Fruit fly (Drosophila melanogaster): ENCODE measurements around the gene Mur2B.

Mur2B gene

DNA sequence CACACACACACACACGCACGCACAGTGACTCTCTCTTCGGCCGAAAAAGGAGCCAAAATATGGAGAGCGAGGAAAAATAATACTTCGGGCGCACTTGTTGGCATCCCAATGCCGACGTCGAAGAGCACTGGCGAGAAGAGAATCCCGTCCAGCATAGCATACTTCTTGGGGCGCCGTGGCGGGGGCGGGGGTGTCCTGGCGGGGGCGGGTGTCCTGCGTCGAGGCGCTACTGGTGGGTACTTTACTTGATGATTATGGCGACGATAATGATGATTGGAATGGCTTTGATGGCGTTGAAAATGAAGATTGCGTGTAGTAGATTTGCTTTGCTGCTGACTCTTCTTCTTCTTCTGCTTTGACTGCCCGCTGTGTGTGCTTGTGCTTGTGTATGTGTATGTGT lies 62.5 kb downstream of the Mur2B start:
- no peak for TF ChIP-seq CTCF (optimal IDR thresholded peaks at IDR 0.05)
- TF ChIP-seq CG8478 (optimal IDR thresholded peaks at IDR 0.05): no peak

DNA sequence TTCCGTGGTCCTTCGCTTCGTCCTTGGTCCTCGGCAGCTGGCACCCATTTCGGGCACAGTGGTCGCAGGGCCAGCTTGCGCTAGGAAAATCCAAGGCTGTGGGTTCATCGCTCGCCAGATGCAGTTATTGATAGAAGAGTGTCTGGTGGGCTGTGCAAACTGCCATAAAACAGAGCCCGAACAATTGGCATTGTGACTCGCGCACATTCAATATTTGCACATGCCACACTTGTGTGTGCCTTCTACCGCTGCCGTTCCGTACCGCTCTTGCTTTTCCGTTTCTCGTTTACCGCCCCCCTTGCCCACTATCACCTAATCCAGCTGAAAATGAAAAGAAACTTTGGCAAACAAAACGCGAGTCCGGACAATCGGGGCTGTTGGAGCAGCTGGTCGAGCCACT lies 72.9 kb downstream of the Mur2B start:
- TF ChIP-seq CTCF (optimal IDR thresholded peaks at IDR 0.05) (no peak), CG8478 (optimal IDR thresholded peaks at IDR 0.05) (no peak)

dm6 chrX:1593901-1594300 lies 74.7 kb downstream of the Mur2B start:
- no peak for TF ChIP-seq CTCF (optimal IDR thresholded peaks at IDR 0.05)
- no peak for TF ChIP-seq CG8478 (optimal IDR thresholded peaks at IDR 0.05)

DNA sequence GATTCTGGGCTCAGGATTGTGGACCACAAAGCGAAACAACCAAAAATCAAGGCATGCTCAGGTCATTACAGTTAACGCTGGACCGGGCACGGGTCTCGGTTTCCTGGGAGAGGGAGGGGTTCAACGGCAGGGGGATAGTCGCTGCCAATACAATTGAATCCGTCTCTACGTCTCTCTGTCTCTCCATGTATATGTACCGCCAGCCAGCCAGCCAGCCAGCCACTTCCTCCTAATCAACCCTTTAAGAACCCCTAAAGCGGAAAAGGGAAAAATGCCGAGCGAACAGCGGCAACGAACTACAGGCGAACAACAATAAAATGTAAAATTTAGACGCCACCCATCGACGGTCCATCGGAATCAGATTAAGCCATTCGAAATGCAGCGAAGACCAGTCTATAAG lies 75.2 kb downstream of the Mur2B start:
- TF ChIP-seq CTCF (optimal IDR thresholded peaks at IDR 0.05): no peak
- no peak for TF ChIP-seq CG8478 (optimal IDR thresholded peaks at IDR 0.05)

DNA sequence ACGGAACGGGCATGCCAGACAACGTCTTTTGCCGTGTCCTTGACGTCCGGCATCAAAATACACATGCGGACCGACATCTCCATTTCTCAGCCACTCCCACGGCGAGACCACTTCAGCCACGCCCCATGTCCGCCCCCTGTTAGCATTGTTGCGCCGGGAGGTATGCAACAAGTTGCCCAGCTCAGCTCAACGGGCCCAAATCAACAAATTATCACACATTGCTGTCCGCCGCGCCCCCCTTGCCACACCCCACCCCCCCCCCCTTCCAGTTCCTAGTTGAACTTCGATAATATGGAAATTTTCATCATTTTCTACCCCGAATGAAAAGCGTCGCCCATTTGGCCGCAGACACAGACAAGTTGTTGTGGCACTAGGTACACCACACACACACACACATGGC lies 80.8 kb downstream of the Mur2B start:
- no peak for TF ChIP-seq CTCF (optimal IDR thresholded peaks at IDR 0.05)
- TF ChIP-seq CG8478 (optimal IDR thresholded peaks at IDR 0.05): no peak

dm6 chrX:1581121-1581520 lies 87.5 kb downstream of the Mur2B start:
- no peak for TF ChIP-seq CTCF (optimal IDR thresholded peaks at IDR 0.05)
- TF ChIP-seq CG8478 (optimal IDR thresholded peaks at IDR 0.05): no peak

dm6 chrX:1580328-1580727 lies 88.3 kb downstream of the Mur2B start:
- no peak for TF ChIP-seq CTCF (optimal IDR thresholded peaks at IDR 0.05)
- no peak for TF ChIP-seq CG8478 (optimal IDR thresholded peaks at IDR 0.05)

dm6 chrX:1578882-1579276 lies 89.7 kb downstream of the Mur2B start:
- TF ChIP-seq CTCF (optimal IDR thresholded peaks at IDR 0.05) (no peak), CG8478 (optimal IDR thresholded peaks at IDR 0.05) (no peak)

DNA sequence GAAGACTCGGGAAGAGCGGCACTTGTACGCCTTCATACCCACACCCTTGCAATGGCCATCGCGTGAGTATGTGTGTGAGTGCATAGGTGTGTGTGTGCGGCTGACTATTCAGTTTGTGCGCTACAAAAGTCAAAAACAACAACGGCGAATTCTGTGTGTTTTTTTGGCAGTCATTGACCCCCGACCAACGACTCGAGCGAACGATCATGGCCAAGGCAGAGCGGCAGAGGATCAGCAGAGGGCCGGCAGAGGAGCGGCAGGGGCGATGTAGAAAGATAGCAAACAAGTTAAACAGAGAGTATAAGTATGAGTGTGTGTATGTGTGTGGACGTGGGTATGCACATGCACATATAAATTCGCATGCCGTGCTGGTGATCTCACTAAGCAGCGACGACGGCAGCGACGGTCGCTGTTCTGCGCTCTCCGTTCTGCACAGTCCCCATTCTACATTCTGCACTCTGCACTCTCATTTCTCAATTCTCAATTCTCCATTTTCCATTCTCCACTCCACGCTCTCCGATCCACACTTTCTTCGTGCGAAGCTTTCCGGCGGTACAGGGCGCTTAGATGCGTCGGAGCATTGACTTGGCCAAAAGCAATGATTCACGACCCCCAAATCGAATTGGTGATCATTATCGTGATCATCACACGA lies 90.2 kb downstream of the Mur2B start:
- no peak for TF ChIP-seq CG8478 (optimal IDR thresholded peaks at IDR 0.05)
- no peak for TF ChIP-seq CTCF (optimal IDR thresholded peaks at IDR 0.05)

DNA sequence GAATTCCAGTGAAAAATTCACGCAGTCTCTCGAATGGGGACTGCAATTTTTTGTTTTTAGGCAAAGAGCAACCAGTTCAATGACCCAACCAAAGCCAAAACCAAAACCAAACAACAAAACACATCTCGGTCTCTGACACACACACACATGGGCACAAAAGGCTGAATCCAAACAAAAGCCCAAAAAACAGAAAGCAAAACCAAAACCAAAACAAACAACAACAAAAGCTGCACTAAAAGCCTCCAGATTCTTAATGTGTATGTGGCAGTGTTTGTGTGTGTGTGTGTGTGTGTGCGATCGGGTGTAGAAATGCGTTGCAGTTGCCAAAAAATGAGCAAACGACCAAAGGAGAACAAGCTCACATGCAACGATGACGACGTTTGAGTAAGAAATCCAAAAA lies 91.5 kb downstream of the Mur2B start:
- TF ChIP-seq CTCF (optimal IDR thresholded peaks at IDR 0.05) (no peak), CG8478 (optimal IDR thresholded peaks at IDR 0.05) (no peak)

dm6 chrX:1574832-1575231 lies 93.8 kb downstream of the Mur2B start, which contains the start of gene br:
Gene br, plus strand, starts transcription at chrX:1575132.
- TF ChIP-seq CTCF (optimal IDR thresholded peaks at IDR 0.05) (no peak), CG8478 (optimal IDR thresholded peaks at IDR 0.05) (no peak)

DNA sequence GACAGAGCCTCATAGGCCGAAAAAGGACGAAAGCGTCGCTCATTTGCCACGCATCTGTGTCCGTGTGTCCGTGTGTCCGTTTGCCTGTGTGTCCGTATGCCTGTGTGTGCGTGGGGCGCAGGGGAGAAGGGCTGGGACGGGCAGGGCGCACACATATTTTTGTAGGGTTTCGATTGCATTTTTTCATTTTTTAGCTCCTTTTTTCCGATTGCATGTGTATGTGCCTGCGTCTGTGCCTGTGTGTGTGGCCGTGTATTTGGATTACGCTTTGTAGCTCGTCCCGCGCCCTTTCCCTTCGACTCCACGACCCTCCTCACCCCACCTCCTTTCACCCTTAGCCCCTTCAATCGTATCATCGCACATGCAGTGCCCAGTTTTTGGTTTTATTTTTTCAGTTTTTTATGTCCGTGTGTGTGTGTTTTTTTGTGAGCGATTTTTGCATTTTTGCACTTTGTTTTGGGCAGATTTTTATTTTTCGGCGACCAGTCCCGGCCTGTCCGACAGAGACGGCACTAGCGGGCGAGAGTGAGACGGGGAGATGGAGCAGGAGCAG lies 94.4 kb downstream of the Mur2B start:
- no peak for TF ChIP-seq CTCF (optimal IDR thresholded peaks at IDR 0.05)
- no peak for TF ChIP-seq CG8478 (optimal IDR thresholded peaks at IDR 0.05)

dm6 chrX:1570296-1570695 lies 98.3 kb downstream of the Mur2B start:
- TF ChIP-seq CTCF (optimal IDR thresholded peaks at IDR 0.05) (no peak), CG8478 (optimal IDR thresholded peaks at IDR 0.05) (no peak)

DNA sequence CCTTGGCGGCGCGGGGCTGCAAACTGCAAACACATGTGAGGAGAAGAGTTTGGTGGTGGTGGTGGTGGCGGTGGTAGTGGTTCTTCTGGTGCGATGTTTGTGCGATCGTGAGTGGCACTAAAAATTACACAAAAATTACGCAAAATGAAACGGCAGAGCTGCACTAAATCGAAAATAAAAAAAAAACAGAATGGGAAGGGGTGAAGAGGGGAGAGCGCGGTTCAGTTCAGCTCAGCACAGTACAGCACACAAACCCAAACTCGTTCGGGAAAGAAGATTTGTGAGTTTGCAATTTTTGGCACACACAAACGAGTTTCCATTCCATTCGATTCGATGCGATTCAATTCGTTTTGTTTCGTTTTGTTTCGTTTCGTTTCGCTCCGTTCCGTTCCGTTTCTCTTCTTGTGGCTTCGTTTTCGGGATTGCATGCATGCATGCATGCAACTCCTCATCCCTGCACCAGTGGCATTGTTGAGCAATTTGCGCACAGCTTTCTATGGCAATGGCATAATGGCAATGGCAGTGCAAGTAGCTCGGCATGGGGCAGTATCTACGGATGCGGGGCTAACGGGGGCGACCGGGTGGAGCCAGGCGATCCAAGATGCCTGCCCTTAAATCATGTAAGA lies 101.9 kb downstream of the Mur2B start:
- TF ChIP-seq CG8478 (optimal IDR thresholded peaks at IDR 0.05): no peak
- TF ChIP-seq CTCF (optimal IDR thresholded peaks at IDR 0.05): no peak

dm6 chrX:1565915-1566314 lies 102.7 kb downstream of the Mur2B start:
- no peak for TF ChIP-seq CTCF (optimal IDR thresholded peaks at IDR 0.05)
- TF ChIP-seq CG8478 (optimal IDR thresholded peaks at IDR 0.05): no peak

DNA sequence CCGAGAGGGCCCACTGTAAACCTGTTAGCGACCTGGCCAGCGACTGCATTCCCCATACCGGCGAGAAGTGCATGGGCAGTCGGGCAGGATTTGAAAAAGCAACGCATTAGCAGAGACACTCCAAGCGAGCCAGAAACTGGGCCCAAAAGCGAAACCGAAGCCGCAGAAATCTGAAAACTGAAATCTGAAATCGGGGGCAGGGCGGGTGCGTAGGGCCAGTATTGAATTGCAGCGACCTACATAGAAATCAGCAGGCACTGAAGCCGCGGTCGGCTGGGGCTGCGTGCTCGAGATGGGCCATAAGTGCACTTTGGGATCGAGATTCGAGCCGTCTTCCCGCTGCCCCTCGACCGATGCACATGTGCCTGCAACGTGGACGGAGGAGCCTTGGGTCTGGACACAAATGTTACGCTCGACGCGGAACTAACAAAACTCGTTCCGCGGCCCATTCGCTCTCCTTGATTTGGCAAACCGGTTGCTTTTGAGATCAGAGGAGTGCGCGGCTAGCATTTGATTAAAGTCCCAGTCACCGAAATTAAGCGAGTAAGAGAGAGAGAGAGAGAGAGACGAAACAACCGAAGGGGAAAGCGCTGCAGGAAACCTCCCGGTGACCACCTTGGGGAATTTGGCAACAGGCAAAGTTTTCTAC lies 106.4 kb downstream of the Mur2B start:
- TF ChIP-seq CTCF (optimal IDR thresholded peaks at IDR 0.05): no peak
- no peak for TF ChIP-seq CG8478 (optimal IDR thresholded peaks at IDR 0.05)
